Worm (Caenorhabditis elegans): ENCODE results near the gene sptf-2.

sptf-2 gene

DNA sequence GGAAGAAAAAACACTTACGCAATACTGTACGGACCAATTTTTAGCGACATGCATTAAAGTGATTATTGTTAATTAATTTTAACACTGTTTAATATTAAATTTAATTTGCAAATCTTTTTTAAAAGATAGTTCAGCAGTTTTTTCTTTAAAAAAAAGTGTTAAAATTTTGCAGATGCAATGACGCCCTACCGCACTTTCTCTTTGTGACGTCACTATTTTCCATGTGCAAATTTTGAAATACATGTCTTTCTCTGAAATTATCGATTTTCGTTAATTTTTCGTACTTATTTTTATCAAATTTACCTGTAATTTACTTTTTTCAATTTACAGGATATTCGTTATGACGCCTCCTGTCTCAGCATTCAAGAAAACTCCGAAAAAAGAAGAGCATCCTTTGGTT is 36.3 kb downstream of the sptf-2 start, which contains the start of the genes piga-1 and eif-2Bepsilon (continued):
- TF ChIP-seq hpl-2 (GFP tag; optimal IDR thresholded peaks at IDR 0.05) (no peak), nhr-77 (tag; optimal IDR thresholded peaks at IDR 0.05) (no peak), ztf-4 (tag; optimal IDR thresholded peaks at IDR 0.05) (no peak), hlh-4 (tag; optimal IDR thresholded peaks at IDR 0.05) (no peak), swsn-7 (tag; optimal IDR thresholded peaks at IDR 0.05) (peak; percentile 16), ceh-63 (GFP tag; optimal IDR thresholded peaks at IDR 0.05) (no peak), hlh-17 (GFP tag; optimal IDR thresholded peaks at IDR 0.05; ENCODE audit: borderline replicate concordance) (no peak), lsy-2 (tag; optimal IDR thresholded peaks at IDR 0.05) (peak in 1 of 2 experiments; percentile 71), nhr-84 (tag; optimal IDR thresholded peaks at IDR 0.05) (no peak), tbx-2 (tag; optimal IDR thresholded peaks at IDR 0.05) (no peak), fkh-10 (GFP tag; optimal IDR thresholded peaks at IDR 0.05) (no peak), dpl-1 (GFP tag; optimal IDR thresholded peaks at IDR 0.05) (peak; percentile 31 to 63 (median 35)), tlp-1 (tag; optimal IDR thresholded peaks at IDR 0.05) (no peak), nhr-12 (tag; optimal IDR thresholded peaks at IDR 0.05) (no peak), efl-3 (GFP tag; optimal IDR thresholded peaks at IDR 0.05) (no peak), sox-4 (tag; optimal IDR thresholded peaks at IDR 0.05) (no peak), nhr-90 (tag; optimal IDR thresholded peaks at IDR 0.05; ENCODE audit: poor library complexity) (no peak), mab-9 (GFP tag; IDR thresholded peaks at IDR 0.05) (no peak), nhr-71 (tag; optimal IDR thresholded peaks at IDR 0.05) (no peak), ceh-90 (tag; optimal IDR thresholded peaks at IDR 0.05) (no peak), mep-1 (tag; optimal IDR thresholded peaks at IDR 0.05) (peak; percentile 72), F16B12.6 (tag; optimal IDR thresholded peaks at IDR 0.05) (peak; percentile 32), aly-2 (tag; optimal IDR thresholded peaks at IDR 0.05) (no peak), blmp-1 (tag; optimal IDR thresholded peaks at IDR 0.05) (no peak), nhr-76 (tag; optimal IDR thresholded peaks at IDR 0.05) (no peak), ets-5 (GFP tag; IDR thresholded peaks at IDR 0.05) (no peak), lir-3 (tag; optimal IDR thresholded peaks at IDR 0.05; ENCODE audit: poor library complexity) (no peak), fkh-8 (tag; optimal IDR thresholded peaks at IDR 0.05) (no peak), nhr-11 (tag; optimal IDR thresholded peaks at IDR 0.05) (no peak), fos-1 (tag; optimal IDR thresholded peaks at IDR 0.05) (no peak), grh-1 (GFP tag; IDR thresholded peaks at IDR 0.05) (no peak), dsc-1 (tag; optimal IDR thresholded peaks at IDR 0.05) (no peak), efl-1 (optimal IDR thresholded peaks at IDR 0.05) (peak; percentile 52 to 58), efl-1 (GFP tag; optimal IDR thresholded peaks at IDR 0.05 in 1 of 2) (peak; percentile 57 to 92), nhr-20 (tag; optimal IDR thresholded peaks at IDR 0.05) (peak; percentile 33), nhr-47 (tag; optimal IDR thresholded peaks at IDR 0.05) (peak; percentile 28), lin-35 (GFP tag; optimal IDR thresholded peaks at IDR 0.05) (peak; percentile 47 to 55), unc-86 (tag; optimal IDR thresholded peaks at IDR 0.05) (no peak), mdl-1 (tag; optimal IDR thresholded peaks at IDR 0.05) (no peak)

DNA sequence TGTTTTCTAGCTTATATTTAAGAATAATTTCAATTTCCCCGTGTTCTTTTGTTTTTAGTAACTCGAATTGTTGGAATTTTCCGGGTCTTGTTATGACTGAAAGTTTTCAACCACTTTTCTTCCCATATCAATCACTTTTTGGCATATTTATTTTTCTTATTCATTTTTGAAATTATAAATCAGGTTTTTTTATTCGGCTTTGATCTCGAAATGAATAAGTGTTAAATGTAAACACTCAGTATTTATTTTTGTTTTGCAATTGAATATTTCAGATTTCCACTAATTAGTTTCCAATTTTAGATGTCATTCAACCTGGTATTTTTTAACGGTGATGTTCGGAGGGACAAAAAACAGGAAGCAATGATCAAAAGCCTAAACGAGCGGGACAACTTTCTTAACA is 39.3 kb downstream of the sptf-2 start, which contains the start of gene etc-1:
TSS of gene etc-1 (plus strand) at position 301 of the 400 bp plus-strand sequence.
- TF ChIP-seq aha-1 (tag; optimal IDR thresholded peaks at IDR 0.05) (no peak), C16A3.4 (tag; optimal IDR thresholded peaks at IDR 0.05) (no peak), pag-3 (tag; optimal IDR thresholded peaks at IDR 0.05; ENCODE audit: borderline replicate concordance, insufficient read depth) (no peak), ceh-88 (GFP tag; IDR thresholded peaks at IDR 0.05) (no peak), unc-98 (GFP tag; IDR thresholded peaks at IDR 0.05) (no peak), sptf-1 (tag; optimal IDR thresholded peaks at IDR 0.05) (no peak), unc-62 (GFP tag; optimal IDR thresholded peaks at IDR 0.05) (no peak), mdl-1 (tag; optimal IDR thresholded peaks at IDR 0.05) (no peak), efl-1 (optimal IDR thresholded peaks at IDR 0.05) (no peak), efl-1 (GFP tag; optimal IDR thresholded peaks at IDR 0.05 in 1 of 2) (no peak), hlh-17 (GFP tag; optimal IDR thresholded peaks at IDR 0.05; ENCODE audit: borderline replicate concordance) (no peak), pqm-1 (tag; optimal IDR thresholded peaks at IDR 0.05) (no peak), nhr-19 (GFP tag; conservative IDR thresholded peaks at IDR 0.05) (no peak), F16B12.6 (tag; optimal IDR thresholded peaks at IDR 0.05) (no peak), elt-2 (tag; optimal IDR thresholded peaks at IDR 0.05) (no peak), lin-15B (tag; optimal IDR thresholded peaks at IDR 0.05) (no peak)

Measured in whole organism, L1 larva.